Fruit fly (Drosophila melanogaster): ENCODE data around the gene CG8833.

Gene CG8833

DNA sequence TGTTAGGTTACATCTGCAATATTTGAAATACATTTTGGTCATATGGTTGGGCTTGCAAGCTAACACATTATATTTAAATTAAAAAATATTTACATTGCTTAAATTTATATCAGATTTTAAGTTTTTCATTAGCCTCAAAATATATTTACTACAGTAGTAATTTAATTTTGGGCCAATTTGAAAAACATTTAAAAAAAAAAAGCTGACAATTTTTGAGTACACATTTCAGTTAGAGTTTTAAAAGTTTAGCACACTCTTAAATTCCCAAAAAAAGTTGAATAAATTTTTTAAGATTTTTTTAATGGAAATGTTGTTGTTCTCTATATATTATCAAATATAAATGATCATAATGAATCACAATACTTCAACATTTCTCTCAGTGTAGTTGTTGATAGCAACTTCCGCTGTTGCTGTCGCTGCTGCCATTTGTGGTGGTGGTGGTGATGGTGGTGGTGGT, 28.4 kb upstream of the CG8833 start:
- TF ChIP-seq CG34367 (tag; optimal IDR thresholded peaks at IDR 0.05) (peak; percentile 15), CG4496 (GFP tag; IDR thresholded peaks at IDR 0.05) (0 out of 3 replicates have a peak, but pooled peaks have one; percentile 12), D1 (tag; optimal IDR thresholded peaks at IDR 0.05) (peak; percentile 43), EcR (GFP tag; optimal IDR thresholded peaks at IDR 0.05) (no peak), CG13204 (GFP tag; optimal IDR thresholded peaks at IDR 0.05) (no peak), rn (GFP tag; IDR thresholded peaks at IDR 0.05) (no peak), CG15710 (tag; optimal IDR thresholded peaks at IDR 0.05) (peak; percentile 25), CG8159 (tag; optimal IDR thresholded peaks at IDR 0.05) (peak; percentile 57), Pif1B (GFP tag; optimal IDR thresholded peaks at IDR 0.05) (no peak), CG9948 (tag; optimal IDR thresholded peaks at IDR 0.05) (peak; percentile 63), CG14655 (GFP tag; optimal IDR thresholded peaks at IDR 0.05) (peak; percentile 80), CG17806 (tag; optimal IDR thresholded peaks at IDR 0.05) (peak; percentile 31), CG8301 (tag; optimal IDR thresholded peaks at IDR 0.05) (peak; percentile 69), CG12605 (GFP tag; IDR thresholded peaks at IDR 0.05) (no peak), CG10348 (GFP tag; IDR thresholded peaks at IDR 0.05) (no peak), Snoo (tag; optimal IDR thresholded peaks at IDR 0.05) (peak; percentile 19), fd96Ca (GFP tag; IDR thresholded peaks at IDR 0.05) (no peak), Pif1A (GFP tag; optimal IDR thresholded peaks at IDR 0.05) (peak; percentile 39), CG32121 (GFP tag; IDR thresholded peaks at IDR 0.05) (peak; percentile 29; the same call in 1 of the 2 replicates), gl (tag; optimal IDR thresholded peaks at IDR 0.05) (no peak), Ets98B (GFP tag; IDR thresholded peaks at IDR 0.05) (peak; percentile 37; the same call in 1 of the 2 replicates)

DNA sequence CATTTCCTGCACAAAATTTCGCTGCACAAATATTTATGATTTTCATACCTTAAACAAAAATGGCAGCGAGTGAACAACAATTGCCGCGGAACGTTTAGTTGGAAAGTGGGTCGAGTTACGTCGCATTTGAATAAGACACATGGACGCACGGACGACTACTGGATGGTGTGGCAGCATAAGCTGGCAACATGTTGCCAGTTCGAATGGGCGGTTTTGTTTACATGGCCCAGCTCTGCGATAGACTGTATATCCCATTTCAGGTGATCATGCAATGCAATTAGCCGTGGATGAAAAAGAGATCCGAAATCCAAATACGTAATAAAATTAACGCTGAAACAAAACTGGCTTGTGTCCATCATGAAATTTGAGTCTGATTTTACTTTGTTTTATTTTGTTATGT, 27.9 kb upstream of the CG8833 start:
- TF ChIP-seq Ets98B (GFP tag; IDR thresholded peaks at IDR 0.05): no peak
- no peak for TF ChIP-seq CG10348 (GFP tag; IDR thresholded peaks at IDR 0.05)
- no peak for TF ChIP-seq rn (GFP tag; IDR thresholded peaks at IDR 0.05)
- no peak for TF ChIP-seq D1 (tag; optimal IDR thresholded peaks at IDR 0.05)
- TF ChIP-seq CG34367 (tag; optimal IDR thresholded peaks at IDR 0.05): no peak
- TF ChIP-seq Snoo (tag; optimal IDR thresholded peaks at IDR 0.05): no peak
- no peak for TF ChIP-seq CG9948 (tag; optimal IDR thresholded peaks at IDR 0.05)
- no peak for TF ChIP-seq CG8159 (tag; optimal IDR thresholded peaks at IDR 0.05)
- TF ChIP-seq CG17806 (tag; optimal IDR thresholded peaks at IDR 0.05): no peak
- no peak for TF ChIP-seq Pif1A (GFP tag; optimal IDR thresholded peaks at IDR 0.05)
- TF ChIP-seq CG14655 (GFP tag; optimal IDR thresholded peaks at IDR 0.05): no peak
- TF ChIP-seq gl (tag; optimal IDR thresholded peaks at IDR 0.05): no peak
- no peak for TF ChIP-seq CG4496 (GFP tag; IDR thresholded peaks at IDR 0.05)
- TF ChIP-seq fd96Ca (GFP tag; IDR thresholded peaks at IDR 0.05): no peak
- no peak for TF ChIP-seq Pif1B (GFP tag; optimal IDR thresholded peaks at IDR 0.05)
- TF ChIP-seq CG13204 (GFP tag; optimal IDR thresholded peaks at IDR 0.05): no peak

DNA sequence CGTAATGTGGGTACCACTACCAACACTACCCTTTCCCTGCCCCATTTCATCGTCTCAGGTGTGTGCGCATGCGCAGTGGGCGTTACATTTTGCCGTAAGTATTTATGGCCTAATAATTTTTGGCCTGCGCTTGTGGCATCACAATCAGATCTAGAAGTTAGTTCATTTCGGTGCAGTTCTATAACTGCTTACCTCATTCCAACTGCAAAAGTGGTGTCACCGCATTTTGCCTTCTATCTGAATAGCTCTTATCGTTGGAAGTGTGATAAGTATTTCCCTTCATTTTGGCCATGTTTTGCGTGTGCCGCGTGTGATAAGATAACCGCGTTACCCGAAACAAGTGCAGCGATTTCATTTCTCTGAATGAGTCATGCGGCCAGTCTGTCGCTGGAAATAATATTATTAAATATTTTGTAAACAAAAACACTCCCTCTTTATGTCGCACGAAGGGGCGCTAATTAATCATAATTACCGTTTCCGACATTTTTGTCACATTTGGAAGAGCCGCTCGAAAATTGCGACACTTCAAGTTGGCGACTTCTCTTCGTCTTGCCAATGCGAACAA, 23.8 kb upstream of the CG8833 start:
- TF ChIP-seq CG9948 (tag; optimal IDR thresholded peaks at IDR 0.05): no peak
- no peak for TF ChIP-seq fd96Ca (GFP tag; IDR thresholded peaks at IDR 0.05)
- no peak for TF ChIP-seq CG15710 (tag; optimal IDR thresholded peaks at IDR 0.05)
- TF ChIP-seq CG14655 (GFP tag; optimal IDR thresholded peaks at IDR 0.05): no peak
- TF ChIP-seq Pif1B (GFP tag; optimal IDR thresholded peaks at IDR 0.05): no peak
- TF ChIP-seq CG13204 (GFP tag; optimal IDR thresholded peaks at IDR 0.05): no peak
- no peak for TF ChIP-seq D1 (tag; optimal IDR thresholded peaks at IDR 0.05)
- TF ChIP-seq Pif1A (GFP tag; optimal IDR thresholded peaks at IDR 0.05): no peak
- no peak for TF ChIP-seq CG32121 (GFP tag; IDR thresholded peaks at IDR 0.05)
- no peak for TF ChIP-seq CG8301 (tag; optimal IDR thresholded peaks at IDR 0.05)
- no peak for TF ChIP-seq CG34367 (tag; optimal IDR thresholded peaks at IDR 0.05)
- TF ChIP-seq CG12605 (GFP tag; IDR thresholded peaks at IDR 0.05): no peak
- TF ChIP-seq CG4496 (GFP tag; IDR thresholded peaks at IDR 0.05): no peak
- TF ChIP-seq CG8159 (tag; optimal IDR thresholded peaks at IDR 0.05): no peak
- TF ChIP-seq gl (tag; optimal IDR thresholded peaks at IDR 0.05): no peak
- TF ChIP-seq Ets98B (GFP tag; IDR thresholded peaks at IDR 0.05): no peak
- no peak for TF ChIP-seq CG10348 (GFP tag; IDR thresholded peaks at IDR 0.05)
- no peak for TF ChIP-seq Snoo (tag; optimal IDR thresholded peaks at IDR 0.05)

DNA sequence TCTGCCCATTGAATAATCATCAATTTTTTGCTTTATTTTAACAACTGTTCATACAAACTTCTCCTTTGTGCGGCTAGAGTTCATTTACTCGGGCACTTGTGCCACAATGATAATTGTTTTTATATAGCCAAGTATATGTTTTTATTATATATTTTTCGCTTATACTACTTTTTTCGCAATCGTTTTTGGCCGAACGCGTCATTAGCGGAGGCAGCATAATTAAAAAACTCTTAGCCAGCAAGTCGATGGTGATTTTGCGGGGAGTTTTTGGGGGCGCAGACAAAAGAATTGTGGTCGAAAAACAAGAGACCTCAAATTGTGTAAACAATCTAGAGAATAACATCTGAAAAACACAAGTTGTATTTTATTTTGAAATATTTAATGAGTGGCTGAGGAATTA, 22.8 kb upstream of the CG8833 start:
- TF ChIP-seq CG8301 (tag; optimal IDR thresholded peaks at IDR 0.05) (no peak), CG9948 (tag; optimal IDR thresholded peaks at IDR 0.05) (no peak), fd96Ca (GFP tag; IDR thresholded peaks at IDR 0.05) (no peak), CG15710 (tag; optimal IDR thresholded peaks at IDR 0.05) (no peak), Pif1A (GFP tag; optimal IDR thresholded peaks at IDR 0.05) (no peak), CG10348 (GFP tag; IDR thresholded peaks at IDR 0.05) (no peak), CG4496 (GFP tag; IDR thresholded peaks at IDR 0.05) (no peak), Snoo (tag; optimal IDR thresholded peaks at IDR 0.05) (no peak), EcR (GFP tag; optimal IDR thresholded peaks at IDR 0.05) (no peak), CG12605 (GFP tag; IDR thresholded peaks at IDR 0.05) (no peak), CG17806 (tag; optimal IDR thresholded peaks at IDR 0.05) (no peak), gl (tag; optimal IDR thresholded peaks at IDR 0.05) (no peak), CG8159 (tag; optimal IDR thresholded peaks at IDR 0.05) (no peak), rn (GFP tag; IDR thresholded peaks at IDR 0.05) (no peak), CG13204 (GFP tag; optimal IDR thresholded peaks at IDR 0.05) (no peak), CG14655 (GFP tag; optimal IDR thresholded peaks at IDR 0.05) (no peak), Ets98B (GFP tag; IDR thresholded peaks at IDR 0.05) (no peak), CG32121 (GFP tag; IDR thresholded peaks at IDR 0.05) (no peak), Pif1B (GFP tag; optimal IDR thresholded peaks at IDR 0.05) (no peak)

DNA sequence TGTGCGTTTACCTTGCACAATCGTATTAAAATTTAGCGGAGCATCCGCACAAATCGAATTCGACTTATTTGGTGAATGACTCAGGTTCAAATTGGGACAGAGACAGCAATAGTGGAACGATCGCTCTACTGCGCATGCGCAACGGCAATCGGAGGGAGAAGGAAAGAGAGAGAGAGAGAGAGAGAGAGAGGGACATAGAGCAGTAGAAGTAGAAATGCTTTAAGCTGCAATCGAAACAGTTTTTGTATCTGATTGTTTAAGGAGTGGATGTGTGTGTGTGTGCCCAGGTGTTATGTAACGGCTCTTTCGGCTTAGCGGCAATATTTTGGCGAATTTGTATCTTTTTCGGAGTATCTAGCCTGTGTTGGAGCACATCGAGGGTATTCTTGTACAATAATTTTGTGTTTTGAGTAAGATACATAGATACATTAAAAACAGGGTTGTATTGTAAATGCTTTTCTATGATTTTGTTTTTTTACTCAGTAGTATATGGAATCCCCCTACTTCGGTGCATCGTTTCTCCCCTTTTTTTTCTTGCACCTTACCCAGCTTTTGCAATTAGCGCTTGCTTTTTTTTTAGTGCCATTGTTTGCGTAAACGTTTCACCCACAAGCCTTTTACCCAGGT, 20.8 kb upstream of the CG8833 start:
- TF ChIP-seq CG17806 (tag; optimal IDR thresholded peaks at IDR 0.05): no peak
- TF ChIP-seq Snoo (tag; optimal IDR thresholded peaks at IDR 0.05): no peak
- TF ChIP-seq CG8301 (tag; optimal IDR thresholded peaks at IDR 0.05): peak; percentile 42
- TF ChIP-seq CG9948 (tag; optimal IDR thresholded peaks at IDR 0.05): no peak
- no peak for TF ChIP-seq fd96Ca (GFP tag; IDR thresholded peaks at IDR 0.05)
- TF ChIP-seq CG10348 (GFP tag; IDR thresholded peaks at IDR 0.05): no peak
- TF ChIP-seq CG34367 (tag; optimal IDR thresholded peaks at IDR 0.05): no peak
- peak; percentile 82 for TF ChIP-seq CG4496 (GFP tag; IDR thresholded peaks at IDR 0.05)
- peak; percentile 6 for TF ChIP-seq Pif1A (GFP tag; optimal IDR thresholded peaks at IDR 0.05)
- no peak for TF ChIP-seq CG8159 (tag; optimal IDR thresholded peaks at IDR 0.05)
- peak; percentile 33 for TF ChIP-seq CG14655 (GFP tag; optimal IDR thresholded peaks at IDR 0.05)
- TF ChIP-seq Pif1B (GFP tag; optimal IDR thresholded peaks at IDR 0.05): no peak
- TF ChIP-seq CG15710 (tag; optimal IDR thresholded peaks at IDR 0.05): no peak
- no peak for TF ChIP-seq EcR (GFP tag; optimal IDR thresholded peaks at IDR 0.05)
- 0 out of 2 replicates have a peak, but pooled peaks have one; percentile 38 for TF ChIP-seq CG12605 (GFP tag; IDR thresholded peaks at IDR 0.05)
- peak; percentile 72 for TF ChIP-seq Ets98B (GFP tag; IDR thresholded peaks at IDR 0.05)
- no peak for TF ChIP-seq D1 (tag; optimal IDR thresholded peaks at IDR 0.05)
- TF ChIP-seq CG13204 (GFP tag; optimal IDR thresholded peaks at IDR 0.05): no peak
- no peak for TF ChIP-seq rn (GFP tag; IDR thresholded peaks at IDR 0.05)
- peak; percentile 67; the same call in 1 of the 2 replicates for TF ChIP-seq CG32121 (GFP tag; IDR thresholded peaks at IDR 0.05)
- no peak for TF ChIP-seq gl (tag; optimal IDR thresholded peaks at IDR 0.05)

Measured in whole organism, pupa.